Worm (Caenorhabditis elegans) whole organism, L2 larva: ENCODE data around the gene F29B9.1.

Experiments used
- ceh-16 ChIP-seq: fragments of 150-350 bp; optimal IDR thresholded peaks from 2 replicates; lab custom pipeline; 2014; ENCODE audit warnings: missing biosample characterization, missing genetic modification characterization
- ceh-82 ChIP-seq: fragments of 150-350 bp; optimal IDR thresholded peaks from 2 replicates; lab custom pipeline; 2014; ENCODE audit warnings: missing biosample characterization, missing genetic modification characterization
- elt-3 ChIP-seq: sonication (generic microtip); optimal IDR thresholded peaks from 2 replicates; lab custom pipeline; 2017; ENCODE audit warnings: missing biosample characterization, missing genetic modification characterization
- lin-13 ChIP-seq: fragments of 150-350 bp; optimal IDR thresholded peaks from 2 replicates; lab custom pipeline; 2014; ENCODE audit warnings: missing biosample characterization, missing genetic modification reagents, missing genetic modification characterization
- mdl-1 ChIP-seq, 2 experiments: fragments of 150-350 bp in 1 of 2; sonication (generic microtip) in 1 of 2; optimal IDR thresholded peaks; 2 replicates each; lab custom pipeline; 2017; ENCODE audit warnings: missing biosample characterization in 2 of 2, missing genetic modification characterization in 2 of 2
- snpc-4 ChIP-seq: fragments of 150-350 bp; optimal IDR thresholded peaks from 2 replicates; lab custom pipeline; 2014; ENCODE audit warnings: missing biosample characterization, missing genetic modification characterization
- zag-1 ChIP-seq: fragments of 150-350 bp; optimal IDR thresholded peaks from 2 replicates; lab custom pipeline; 2014; ENCODE audit warnings: missing biosample characterization, missing genetic modification characterization

DNA sequence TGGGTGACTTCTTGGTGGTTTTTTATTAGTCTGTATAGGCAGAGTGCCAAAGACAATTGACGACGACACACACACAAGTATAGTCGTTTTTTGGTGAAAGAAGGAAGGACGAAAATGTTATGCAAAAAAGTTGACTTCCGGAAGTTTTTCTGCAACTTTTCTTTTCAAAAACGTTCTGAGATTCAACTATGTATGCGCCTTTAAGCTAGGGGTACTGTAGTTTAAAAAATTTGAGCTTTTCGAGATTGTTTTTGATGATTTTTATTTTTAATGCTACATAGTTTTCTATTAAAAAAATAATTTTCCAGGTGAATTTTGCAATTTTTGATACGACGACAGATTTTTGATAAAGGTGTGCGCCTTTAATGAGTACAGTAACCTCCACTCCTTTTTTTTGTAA is 2.7 kb downstream of the F29B9.1 start:
- no peak for TF ChIP-seq ceh-82 (tag; lab: Kevin White, UChicago)
- TF ChIP-seq elt-3 (tag; lab: Kevin White, UChicago) = no peak
- TF ChIP-seq zag-1 = no peak
- TF ChIP-seq mdl-1 (tag; optimal IDR thresholded peaks at IDR 0.05; lab: Kevin White, UChicago) = no peak
- TF ChIP-seq snpc-4 (tag; lab: Kevin White, UChicago) = no peak
- no peak for TF ChIP-seq lin-13 (GFP tag; lab: Kevin White, UChicago)
- TF ChIP-seq ceh-16 (tag; lab: Kevin White, UChicago) = no peak
